Fruit fly (Drosophila melanogaster) whole organism, prepupa: ENCODE measurements around the gene CG17147.

Experiments
- CG11902 ChIP-seq: fragments of 200-800 bp; sonication (Bioruptor generic); optimal IDR thresholded peaks from 3 replicates; lab custom pipeline; 2016; ENCODE audit warnings: missing biosample characterization, missing genetic modification characterization
- CG16779 ChIP-seq: fragments of 200-800 bp; sonication (Bioruptor generic); optimal IDR thresholded peaks from 3 replicates; lab custom pipeline; 2017; ENCODE audit warnings: missing biosample characterization, mild to moderate bottlenecking, missing genetic modification characterization
- CG3032 ChIP-seq: fragments of 200-800 bp; optimal IDR thresholded peaks from 2 replicates; lab custom pipeline; 2019; ENCODE audit warnings: missing biosample characterization, mild to moderate bottlenecking, missing genetic modification characterization, moderate library complexity

- peak; percentile 34 for TF ChIP-seq CG11902
- peak; percentile 62 for TF ChIP-seq CG3032 (tag; lab: Kevin White, UChicago)
- no peak for TF ChIP-seq CG16779 (tag; lab: Kevin White, UChicago)
Measured at dm6 chr3L:20194731-20195130, 29.0 kb upstream of the CG17147 start.
